Worm (Caenorhabditis elegans) whole organism, early embryonic: ENCODE measurements around the gene B0496.6.
A peak's percentile ranks its signal among the peaks of the same experiment; 100 is the strongest.
"Not testable (repeated sequence)": the region's sequence is repeated elsewhere in the genome, so short reads cannot be mapped to it uniquely, and the experiment has no call there.

ENCODE experiments used
- B0310.2 ChIP-seq: sonication (generic microtip); optimal IDR thresholded peaks from 2 replicates; lab custom pipeline; 2016; ENCODE audit warnings: mild to moderate bottlenecking, missing genetic modification characterization, missing compliant biosample characterization
- F13C5.2 ChIP-seq: sonication (generic microtip); optimal IDR thresholded peaks from 2 replicates; lab custom pipeline; 2017; ENCODE audit warnings: mild to moderate bottlenecking, missing genetic modification characterization, inconsistent platforms, missing compliant biosample characterization
- aly-1 ChIP-seq: sonication (generic microtip); optimal IDR thresholded peaks from 2 replicates; lab custom pipeline; 2016; ENCODE audit warnings: missing genetic modification characterization, missing compliant biosample characterization
- ama-1 ChIP-seq: fragments of 150-350 bp; optimal IDR thresholded peaks from 2 replicates; lab custom pipeline; 2014
- ceh-13 ChIP-seq: fragments of 200-800 bp; sonication (Bioruptor generic); optimal IDR thresholded peaks from 2 replicates; lab custom pipeline; 2018; ENCODE audit warnings: mild to moderate bottlenecking, missing genetic modification characterization, missing compliant biosample characterization
- ceh-36 ChIP-seq: sonication (generic microtip); optimal IDR thresholded peaks from 2 replicates; lab custom pipeline; 2016; ENCODE audit warnings: missing genetic modification characterization, inconsistent platforms, missing compliant biosample characterization
- ets-7 ChIP-seq: sonication (generic microtip); optimal IDR thresholded peaks from 2 replicates; lab custom pipeline; 2016; ENCODE audit warnings: missing genotype, missing genetic modification characterization, missing compliant biosample characterization
- flt-1 ChIP-seq: fragments of 200-800 bp; sonication (Bioruptor generic); IDR thresholded peaks from 2 replicates; pipeline ENCODE4 v1.3.6; 2022; ENCODE audit warnings: missing genetic modification characterization, missing compliant biosample characterization
- hmbx-1 ChIP-seq: sonication (generic microtip); optimal IDR thresholded peaks from 2 replicates; lab custom pipeline; 2016; ENCODE audit warnings: mild to moderate bottlenecking, missing genetic modification characterization, missing compliant biosample characterization
- hmg-4 ChIP-seq: fragments of 200-800 bp; sonication (Bioruptor generic); optimal IDR thresholded peaks from 2 replicates; lab custom pipeline; 2018; ENCODE audit warnings: mild to moderate bottlenecking, missing genetic modification characterization, missing compliant biosample characterization
- hnd-1 ChIP-seq: sonication (generic microtip); optimal IDR thresholded peaks from 2 replicates; lab custom pipeline; 2016; ENCODE audit warnings: missing genetic modification characterization, missing compliant biosample characterization
- pes-1 ChIP-seq: fragments of 200-800 bp; sonication (Bioruptor generic); IDR thresholded peaks from 2 replicates; pipeline ENCODE4 v1.3.6; 2022; ENCODE audit warnings: missing genetic modification reagents, missing genetic modification characterization, missing compliant biosample characterization
- scrt-1 ChIP-seq: fragments of 200-800 bp; sonication (Bioruptor generic); IDR thresholded peaks from 2 replicates; pipeline ENCODE4 v1.3.6; 2022; ENCODE audit warnings: missing genetic modification characterization, missing compliant biosample characterization
- sea-1 ChIP-seq: fragments of 200-800 bp; sonication (Bioruptor generic); conservative IDR thresholded peaks from 2 replicates; pipeline ENCODE4 v1.3.6; 2022; ENCODE audit warnings: missing genetic modification characterization, missing compliant biosample characterization
- tbx-11 ChIP-seq: fragments of 200-800 bp; sonication (Bioruptor generic); IDR thresholded peaks from 2 replicates; pipeline ENCODE4 v1.3.6; 2022; ENCODE audit warnings: missing genetic modification characterization, missing compliant biosample characterization
- tbx-37 ChIP-seq: fragments of 200-800 bp; sonication (Bioruptor generic); conservative IDR thresholded peaks from 2 replicates; pipeline ENCODE4 v1.3.6; 2022; ENCODE audit warnings: missing genetic modification reagents, missing genetic modification characterization, missing compliant biosample characterization
- tra-4 ChIP-seq: sonication (generic microtip); optimal IDR thresholded peaks from 2 replicates; lab custom pipeline; 2017; ENCODE audit warnings: missing genetic modification characterization, missing compliant biosample characterization

B0496.6 gene

ce11 chrIV:7418818-7419217 is at the start of gene B0496.6:
Gene B0496.6 (plus strand): TSS chrIV:7419118.
- TF ChIP-seq ceh-13 = no peak
- no peak for TF ChIP-seq B0310.2 (tag; lab: Kevin White, UChicago)
- TF ChIP-seq hnd-1 (tag; lab: Kevin White, UChicago) = no peak
- no peak for TF ChIP-seq hmbx-1 (tag; lab: Kevin White, UChicago)
- TF ChIP-seq tbx-11 (GFP tag; lab: Robert Waterston, UW) = no peak
- no peak for TF ChIP-seq tbx-37
- no peak for TF ChIP-seq flt-1 (GFP tag; lab: Robert Waterston, UW)
- no peak for TF ChIP-seq tra-4 (tag; lab: Kevin White, UChicago)
- TF ChIP-seq F13C5.2 (tag; lab: Kevin White, UChicago) = no peak
- no peak for TF ChIP-seq ets-7
- TF ChIP-seq aly-1 (tag; lab: Kevin White, UChicago) = no peak
- no peak for TF ChIP-seq ama-1 (lab: Kevin White, UChicago)
- no peak for TF ChIP-seq scrt-1 (GFP tag; lab: Robert Waterston, UW)
- TF ChIP-seq ceh-36 (tag; lab: Kevin White, UChicago) = no peak

ce11 chrIV:7374847-7375246 is 44.1 kb upstream of the B0496.6 start, which contains the start of gene T12B3.3:
Gene T12B3.3 (plus strand): TSS chrIV:7375147.
- not testable (repeated sequence) for TF ChIP-seq hmg-4 (GFP tag; lab: Kevin White, UChicago); ceh-36 (tag; lab: Kevin White, UChicago); hmbx-1 (tag; lab: Kevin White, UChicago)

ce11 chrIV:7376511-7376910 is 42.4 kb upstream of the B0496.6 start, which contains the start of gene T12B3.2:
Gene T12B3.2 (plus strand): TSS chrIV:7376811.
- TF ChIP-seq F13C5.2 (tag; lab: Kevin White, UChicago) = no peak
- no peak for TF ChIP-seq ama-1 (lab: Kevin White, UChicago)
- no peak for TF ChIP-seq pes-1 (GFP tag; lab: Robert Waterston, UW)
- no peak for TF ChIP-seq ceh-13

- TF ChIP-seq sea-1 (GFP tag; lab: Robert Waterston, UW) = no peak
- no peak for TF ChIP-seq pes-1 (GFP tag; lab: Robert Waterston, UW)
- no peak for TF ChIP-seq hmbx-1 (tag; lab: Kevin White, UChicago)
- TF ChIP-seq ceh-36 (tag; lab: Kevin White, UChicago) = no peak
- no peak for TF ChIP-seq ceh-13
- no peak for TF ChIP-seq ets-7
- TF ChIP-seq tbx-37 = no peak
- TF ChIP-seq hmg-4 (GFP tag; lab: Kevin White, UChicago) = no peak
- TF ChIP-seq aly-1 (tag; lab: Kevin White, UChicago) = no peak
- TF ChIP-seq tra-4 (tag; lab: Kevin White, UChicago) = no peak
Measured at ce11 chrIV:7381754-7382153, 37.2 kb upstream of the B0496.6 start, which contains the start of gene ptp-8. Gene ptp-8 (plus strand): TSS chrIV:7382054.

ce11 chrIV:7386835-7387551 is 31.9 kb upstream of the B0496.6 start:
- TF ChIP-seq F13C5.2 (tag; lab: Kevin White, UChicago) (peak; percentile 46), tbx-11 (GFP tag; lab: Robert Waterston, UW) (no peak)

- TF ChIP-seq tbx-37 (no peak), ceh-13 (no peak), pes-1 (GFP tag; lab: Robert Waterston, UW) (no peak), tra-4 (tag; lab: Kevin White, UChicago) (no peak), hnd-1 (tag; lab: Kevin White, UChicago) (no peak), F13C5.2 (tag; lab: Kevin White, UChicago) (no peak)
Measured at ce11 chrIV:7388843-7389242, 30.1 kb upstream of the B0496.6 start, which contains the start of gene mob-3. Gene mob-3 (minus strand): TSS chrIV:7388943.

ce11 chrIV:7389719-7390118 is 29.2 kb upstream of the B0496.6 start:
- TF ChIP-seq flt-1 (GFP tag; lab: Robert Waterston, UW) (no peak), pes-1 (GFP tag; lab: Robert Waterston, UW) (no peak), sea-1 (GFP tag; lab: Robert Waterston, UW) (no peak), tbx-37 (no peak), hmbx-1 (tag; lab: Kevin White, UChicago) (no peak), ama-1 (lab: Kevin White, UChicago) (no peak), aly-1 (tag; lab: Kevin White, UChicago) (no peak), tra-4 (tag; lab: Kevin White, UChicago) (no peak), ceh-36 (tag; lab: Kevin White, UChicago) (no peak), B0310.2 (tag; lab: Kevin White, UChicago) (no peak)

- no peak for TF ChIP-seq pes-1 (GFP tag; lab: Robert Waterston, UW)
- TF ChIP-seq hmg-4 (GFP tag; lab: Kevin White, UChicago) = no peak
- TF ChIP-seq F13C5.2 (tag; lab: Kevin White, UChicago) = no peak
- no peak for TF ChIP-seq ceh-13
- TF ChIP-seq hnd-1 (tag; lab: Kevin White, UChicago) = no peak
- no peak for TF ChIP-seq scrt-1 (GFP tag; lab: Robert Waterston, UW)
- no peak for TF ChIP-seq flt-1 (GFP tag; lab: Robert Waterston, UW)
- TF ChIP-seq sea-1 (GFP tag; lab: Robert Waterston, UW) = no peak
- no peak for TF ChIP-seq tbx-11 (GFP tag; lab: Robert Waterston, UW)
Measured at ce11 chrIV:7390126-7390766, 28.7 kb upstream of the B0496.6 start.
